Fruit fly (Drosophila melanogaster) whole organism, embryonic: ENCODE data around the gene Acat1.
A peak's percentile ranks its signal among the peaks of the same experiment; 100 is the strongest.

Experiments
- Bgb ChIP-seq: fragments of 200-800 bp; sonication (Bioruptor generic); IDR thresholded peaks from 2 replicates; pipeline ENCODE4 v1.3.6; 2022; ENCODE audit warnings: missing biosample characterization, missing genetic modification characterization; ENCODE audit not compliant: partially characterized antibody
- CG10979 ChIP-seq: fragments of 200-800 bp; sonication (Bioruptor generic); optimal IDR thresholded peaks from 2 replicates; lab custom pipeline; 2018; ENCODE audit warnings: missing biosample characterization, mild to moderate bottlenecking, missing genetic modification characterization, moderate library complexity
- CG11560 ChIP-seq: fragments of 200-800 bp; sonication (Bioruptor generic); IDR thresholded peaks from 3 replicates; pipeline ENCODE4 v1.3.6; 2022; ENCODE audit warnings: missing biosample characterization, missing genetic modification characterization
- CG1233 ChIP-seq: fragments of 200-800 bp; sonication (Bioruptor generic); optimal IDR thresholded peaks from 4 replicates; lab custom pipeline; 2018; ENCODE audit warnings: missing biosample characterization, mild to moderate bottlenecking, missing genetic modification characterization
- CG14667 ChIP-seq: fragments of 200-800 bp; sonication (Bioruptor generic); IDR thresholded peaks from 2 replicates; pipeline ENCODE4 v1.3.6; 2022; ENCODE audit warnings: missing biosample characterization, missing genetic modification characterization
- CG14860 ChIP-seq: fragments of 200-800 bp; sonication (Bioruptor generic); IDR thresholded peaks from 3 replicates; pipeline ENCODE4 v1.3.6; 2022; ENCODE audit warnings: missing biosample characterization, missing genetic modification characterization; ENCODE audit not compliant: partially characterized antibody
- CG15073 ChIP-seq: fragments of 200-800 bp; sonication (Bioruptor generic); optimal IDR thresholded peaks from 2 replicates; lab custom pipeline; 2016; ENCODE audit warnings: missing biosample characterization, missing genetic modification characterization
- CG1647 ChIP-seq: fragments of 200-800 bp; sonication (Bioruptor generic); optimal IDR thresholded peaks from 3 replicates; lab custom pipeline; 2016; ENCODE audit warnings: missing biosample characterization, missing genetic modification characterization
- CG16813 ChIP-seq: fragments of 200-800 bp; sonication (Bioruptor generic); IDR thresholded peaks from 3 replicates; pipeline ENCODE4 v1.3.6; 2022; ENCODE audit warnings: missing biosample characterization, missing genetic modification characterization; ENCODE audit not compliant: partially characterized antibody
- CG17912 ChIP-seq: fragments of 200-800 bp; sonication (Bioruptor generic); optimal IDR thresholded peaks from 2 replicates; lab custom pipeline; 2018; ENCODE audit warnings: missing biosample characterization, mild to moderate bottlenecking, missing genetic modification characterization
- CG2116 ChIP-seq: fragments of 200-800 bp; sonication (Bioruptor generic); optimal IDR thresholded peaks from 3 replicates; lab custom pipeline; 2018; ENCODE audit warnings: missing biosample characterization, mild to moderate bottlenecking, missing genetic modification characterization
- CG30431 ChIP-seq: fragments of 200-800 bp; sonication (Bioruptor generic); optimal IDR thresholded peaks from 2 replicates; lab custom pipeline; 2017; ENCODE audit warnings: missing biosample characterization, missing genetic modification characterization
- CG33213 ChIP-seq: fragments of 200-800 bp; sonication (Bioruptor generic); optimal IDR thresholded peaks from 3 replicates; lab custom pipeline; 2016; ENCODE audit warnings: missing biosample characterization, missing genetic modification characterization
- CG33557 ChIP-seq: fragments of 200-800 bp; sonication (Bioruptor generic); optimal IDR thresholded peaks from 2 replicates; lab custom pipeline; 2019; ENCODE audit warnings: missing biosample characterization, mild to moderate bottlenecking, missing genetic modification characterization, moderate library complexity
- CG34422 ChIP-seq: fragments of 200-800 bp; sonication (Bioruptor generic); IDR thresholded peaks from 3 replicates; pipeline ENCODE4 v1.3.6; 2022; ENCODE audit warnings: missing biosample characterization, missing genetic modification characterization
- CG3726 ChIP-seq: fragments of 200-800 bp; sonication (Bioruptor generic); IDR thresholded peaks from 3 replicates; pipeline ENCODE4, ENCODE4 v1.3.6; 2022; ENCODE audit warnings: missing biosample characterization, missing genetic modification characterization
- CG43689 ChIP-seq: fragments of 200-800 bp; sonication (Bioruptor generic); IDR thresholded peaks from 2 replicates; pipeline ENCODE4 v1.3.6; 2022; ENCODE audit warnings: missing biosample characterization, missing genetic modification characterization
- CG4730 ChIP-seq: fragments of 200-800 bp; sonication (Bioruptor generic); IDR thresholded peaks from 2 replicates; pipeline ENCODE4 v1.3.6; 2022; ENCODE audit warnings: missing biosample characterization, missing genetic modification characterization
- CG4820 ChIP-seq: fragments of 200-800 bp; sonication (Bioruptor generic); optimal IDR thresholded peaks from 3 replicates; lab custom pipeline; 2016; ENCODE audit warnings: missing biosample characterization, missing genetic modification characterization
- CG6689 ChIP-seq: fragments of 200-800 bp; sonication (Bioruptor generic); IDR thresholded peaks from 2 replicates; pipeline ENCODE4 v1.3.6; 2022; ENCODE audit warnings: missing biosample characterization, missing genetic modification characterization
- CG6791 ChIP-seq: fragments of 200-800 bp; sonication (Bioruptor generic); IDR thresholded peaks from 3 replicates; pipeline ENCODE4 v1.3.6; 2022; ENCODE audit warnings: missing biosample characterization, missing genetic modification characterization; ENCODE audit not compliant: partially characterized antibody
- CG6813 ChIP-seq: fragments of 200-800 bp; sonication (Bioruptor generic); optimal IDR thresholded peaks from 2 replicates; lab custom pipeline; 2017; ENCODE audit warnings: missing biosample characterization, missing genetic modification characterization, mild to moderate bottlenecking, moderate library complexity, missing genetic modification reagents
- CG7357 ChIP-seq: fragments of 200-800 bp; sonication (Bioruptor generic); IDR thresholded peaks from 3 replicates; pipeline ENCODE4 v1.3.6; 2022; ENCODE audit warnings: missing biosample characterization, missing genetic modification characterization
- CG8089 ChIP-seq: fragments of 200-800 bp; sonication (Bioruptor generic); optimal IDR thresholded peaks from 3 replicates; lab custom pipeline; 2016; ENCODE audit warnings: missing biosample characterization, missing genetic modification characterization
- CG8765 ChIP-seq: fragments of 200-800 bp; sonication (Bioruptor generic); IDR thresholded peaks from 2 replicates; pipeline ENCODE4 v1.3.6; 2022; ENCODE audit warnings: missing biosample characterization, missing genetic modification characterization
- CoRest ChIP-seq: fragments of 200-800 bp; sonication (Bioruptor generic); optimal IDR thresholded peaks from 3 replicates; lab custom pipeline; 2018; ENCODE audit warnings: missing biosample characterization, mild to moderate bottlenecking, missing genetic modification characterization, moderate library complexity
- Elba2 ChIP-seq: fragments of 200-800 bp; sonication (Bioruptor generic); optimal IDR thresholded peaks from 3 replicates; lab custom pipeline; 2016; ENCODE audit warnings: missing biosample characterization, missing genetic modification characterization
- Hand ChIP-seq: fragments of 200-800 bp; sonication (Bioruptor generic); optimal IDR thresholded peaks from 2 replicates; lab custom pipeline; 2017; ENCODE audit warnings: mild to moderate bottlenecking, missing biosample characterization, missing genetic modification reagents, missing genetic modification characterization
- Jarid2 ChIP-seq: fragments of 200-800 bp; sonication (Bioruptor generic); optimal IDR thresholded peaks from 3 replicates; lab custom pipeline; 2017; ENCODE audit warnings: mild to moderate bottlenecking, missing biosample characterization, missing genetic modification reagents, missing genetic modification characterization
- Mes4 ChIP-seq: fragments of 200-800 bp; sonication (Bioruptor generic); optimal IDR thresholded peaks from 2 replicates; lab custom pipeline; 2016; ENCODE audit warnings: missing biosample characterization, missing genetic modification characterization
- Sin3A ChIP-seq: fragments of >200 bp; optimal IDR thresholded peaks from 2 replicates; lab custom pipeline; 2018
- TFAM ChIP-seq: fragments of 200-800 bp; sonication (Bioruptor generic); optimal IDR thresholded peaks from 2 replicates; lab custom pipeline; 2017; ENCODE audit warnings: missing biosample characterization, missing genetic modification characterization, inconsistent platforms
- ase ChIP-seq: fragments of 200-800 bp; sonication (Bioruptor generic); IDR thresholded peaks from 3 replicates; pipeline ENCODE4 v1.3.6; 2022; ENCODE audit warnings: missing biosample characterization, missing genetic modification characterization
- dan ChIP-seq: fragments of 200-800 bp; sonication (Bioruptor generic); IDR thresholded peaks from 2 replicates; pipeline ENCODE4 v1.3.6; 2022; ENCODE audit warnings: missing biosample characterization, missing genetic modification characterization
- eyg ChIP-seq: fragments of 200-800 bp; sonication (Bioruptor generic); optimal IDR thresholded peaks from 3 replicates; lab custom pipeline; 2016; ENCODE audit warnings: missing biosample characterization, missing genetic modification characterization
- her ChIP-seq: fragments of 200-800 bp; sonication (Bioruptor generic); optimal IDR thresholded peaks from 2 replicates; lab custom pipeline; 2016; ENCODE audit warnings: missing biosample characterization, missing genetic modification characterization
- inv ChIP-seq: fragments of 200-800 bp; sonication (Bioruptor generic); IDR thresholded peaks from 2 replicates; pipeline ENCODE4 v1.3.6; 2022; ENCODE audit warnings: missing biosample characterization, missing genetic modification characterization; ENCODE audit not compliant: partially characterized antibody
- kay ChIP-seq: fragments of 200-800 bp; sonication (Bioruptor generic); optimal IDR thresholded peaks from 2 replicates; lab custom pipeline; 2016; ENCODE audit warnings: missing biosample characterization, missing genetic modification characterization
- lov ChIP-seq, 2 experiments: fragments of 200-800 bp in 1 of 2; fragments of >200 bp in 1 of 2; sonication (Bioruptor generic) in 1 of 2; IDR thresholded peaks in 1 of 2; optimal IDR thresholded peaks in 1 of 2; 2 replicates in 1 of 2; 3 replicates in 1 of 2; pipeline versions ENCODE4 v1.3.6 to Lab custom; 2017 to 2022; ENCODE audit warnings: missing biosample characterization in 1 of 2, missing genetic modification characterization in 1 of 2
- pnt ChIP-seq: fragments of 200-800 bp; sonication (Bioruptor generic); optimal IDR thresholded peaks from 3 replicates; lab custom pipeline; 2016; ENCODE audit warnings: missing biosample characterization, missing genetic modification characterization
- psq ChIP-seq: fragments of 200-800 bp; sonication (Bioruptor generic); optimal IDR thresholded peaks from 2 replicates; lab custom pipeline; 2017; ENCODE audit warnings: missing biosample characterization, missing genetic modification characterization
- sc ChIP-seq, 3 experiments: fragments of >200 bp in 2 of 3; fragments of 200-800 bp in 1 of 3; sonication (Bioruptor generic) in 1 of 3; optimal IDR thresholded peaks; 2 replicates in 2 of 3; 3 replicates in 1 of 3; lab custom pipeline; 2017; ENCODE audit warnings: mild to moderate bottlenecking in 1 of 3, missing biosample characterization in 1 of 3, missing genetic modification characterization in 1 of 3, missing genetic modification reagents in 1 of 3
- sna ChIP-seq: fragments of 200-800 bp; sonication (Bioruptor generic); IDR thresholded peaks from 2 replicates; pipeline ENCODE4 v1.3.6; 2022; ENCODE audit warnings: missing biosample characterization, missing genetic modification characterization; ENCODE audit not compliant: partially characterized antibody
- sqz ChIP-seq: fragments of 200-800 bp; sonication (Bioruptor generic); optimal IDR thresholded peaks from 3 replicates; lab custom pipeline; 2018; ENCODE audit warnings: missing biosample characterization, mild to moderate bottlenecking, missing genetic modification characterization
- stwl ChIP-seq: fragments of 200-800 bp; sonication (Bioruptor generic); optimal IDR thresholded peaks from 3 replicates; lab custom pipeline; 2018; ENCODE audit warnings: missing biosample characterization, mild to moderate bottlenecking, missing genetic modification characterization, moderate library complexity
- tap ChIP-seq: fragments of 200-800 bp; optimal IDR thresholded peaks from 3 replicates; lab custom pipeline; 2019; ENCODE audit warnings: missing biosample characterization, mild to moderate bottlenecking, missing genetic modification characterization, moderate library complexity
- wdn ChIP-seq: fragments of 200-800 bp; sonication (Bioruptor generic); IDR thresholded peaks from 2 replicates; pipeline ENCODE4 v1.3.6; 2022; ENCODE audit warnings: missing biosample characterization, missing genetic modification characterization
- zen ChIP-seq: fragments of 200-800 bp; sonication (Bioruptor generic); optimal IDR thresholded peaks from 3 replicates; lab custom pipeline; 2018; ENCODE audit warnings: missing biosample characterization, mild to moderate bottlenecking, missing genetic modification characterization, moderate library complexity
- zen2 ChIP-seq: fragments of 200-800 bp; sonication (Bioruptor generic); IDR thresholded peaks from 3 replicates; pipeline ENCODE4 v1.3.6; 2022; ENCODE audit warnings: missing biosample characterization, missing genetic modification characterization; ENCODE audit not compliant: partially characterized antibody

The Acat1 gene

dm6 chrX:7934679-7935078 is 46.1 kb upstream of the Acat1 start, which contains the start of gene RpS14b (continued):
- TF ChIP-seq zen2 (GFP tag; lab: Robert Waterston, UW) (peak; percentile 62; the same call in 1 of the 3 replicates), CG6813 (GFP tag; lab: Kevin White, UChicago) (peak; percentile 47), Hand (no peak), wdn (GFP tag; lab: Robert Waterston, UW) (peak; percentile 51), pnt (GFP tag; lab: Kevin White, UChicago) (no peak), CG8765 (no peak; the same call in 1 of the 2 replicates), CG4730 (peak; percentile 40; the same call in 1 of the 2 replicates), CoRest (tag; lab: Kevin White, UChicago) (peak; percentile 45), CG10979 (tag; lab: Kevin White, UChicago) (peak; percentile 25), kay (no peak), Sin3A (lab: Kevin White, UChicago) (peak; percentile 46), eyg (peak; percentile 29), lov (optimal IDR thresholded peaks at IDR 0.05; lab: Kevin White, UChicago) (no peak), lov (GFP tag; IDR thresholded peaks at IDR 0.05; lab: Robert Waterston, UW) (peak; percentile 79; the same call in 2 of the 3 replicates), CG1647 (GFP tag; lab: Kevin White, UChicago) (no peak), tap (tag; lab: Kevin White, UChicago) (no peak), CG8089 (GFP tag; lab: Kevin White, UChicago) (no peak), Jarid2 (GFP tag; lab: Kevin White, UChicago) (peak; percentile 29), CG33557 (GFP tag; lab: Kevin White, UChicago) (peak; percentile 21), TFAM (no peak), CG1233 (peak; percentile 64), CG33213 (GFP tag; lab: Kevin White, UChicago) (peak; percentile 66), CG14860 (peak; percentile 55; the same call in 2 of the 3 replicates), sna (GFP tag; lab: Robert Waterston, UW) (no peak; the same call in 1 of the 2 replicates), CG6791 (GFP tag; lab: Robert Waterston, UW) (peak; percentile 68), Elba2 (no peak), CG15073 (GFP tag; lab: Kevin White, UChicago) (no peak), sc (optimal IDR thresholded peaks at IDR 0.05; lab: Kevin White, UChicago) (no peak), sc (GFP tag; optimal IDR thresholded peaks at IDR 0.05; lab: Kevin White, UChicago) (peak; percentile 8), CG6689 (GFP tag; lab: Robert Waterston, UW) (no peak), CG16813 (GFP tag; lab: Robert Waterston, UW) (peak; percentile 78), sqz (peak; percentile 77), CG4820 (GFP tag; lab: Kevin White, UChicago) (no peak), CG17912 (GFP tag; lab: Kevin White, UChicago) (peak; percentile 62), CG34422 (GFP tag; lab: Robert Waterston, UW) (peak; percentile 86), dan (no peak), CG7357 (GFP tag; lab: Robert Waterston, UW) (peak; percentile 25; the same call in 1 of the 3 replicates), Mes4 (GFP tag; lab: Kevin White, UChicago) (peak; percentile 80), psq (GFP tag; lab: Kevin White, UChicago) (no peak), ase (GFP tag; lab: Robert Waterston, UW) (peak; percentile 67; the same call in 2 of the 3 replicates), Bgb (GFP tag; lab: Robert Waterston, UW) (peak; percentile 69), CG43689 (peak; percentile 8; the same call in 1 of the 2 replicates), inv (GFP tag; lab: Robert Waterston, UW) (peak; percentile 67), zen (tag; lab: Kevin White, UChicago) (peak; percentile 25), CG30431 (GFP tag; lab: Kevin White, UChicago) (no peak), CG3726 (GFP tag; lab: Robert Waterston, UW) (no peak), CG11560 (tag; lab: Robert Waterston, UW) (no peak), stwl (tag; lab: Kevin White, UChicago) (peak; percentile 61), her (GFP tag; lab: Kevin White, UChicago) (peak; percentile 63), CG14667 (GFP tag; lab: Robert Waterston, UW) (no peak), CG2116 (GFP tag; lab: Kevin White, UChicago) (peak; percentile 98)
